Worm (Caenorhabditis elegans) whole organism, mixed stage, embryonic: ENCODE data around the gene ptl-1.

Experiments
- ceh-83 ChIP-seq: fragments of 200-800 bp; sonication (Bioruptor generic); optimal IDR thresholded peaks from 2 replicates; lab custom pipeline; 2018; ENCODE audit warnings: mild to moderate bottlenecking, missing genetic modification characterization, missing compliant biosample characterization
- mep-1 ChIP-seq: fragments of 150-350 bp; optimal IDR thresholded peaks from 2 replicates; lab custom pipeline; 2017; ENCODE audit warnings: missing biosample characterization, missing genetic modification reagents, missing genetic modification characterization, inconsistent platforms
- nhr-76 ChIP-seq: sonication (generic microtip); optimal IDR thresholded peaks from 2 replicates; lab custom pipeline; 2017; ENCODE audit warnings: missing biosample characterization, missing genetic modification characterization

DNA sequence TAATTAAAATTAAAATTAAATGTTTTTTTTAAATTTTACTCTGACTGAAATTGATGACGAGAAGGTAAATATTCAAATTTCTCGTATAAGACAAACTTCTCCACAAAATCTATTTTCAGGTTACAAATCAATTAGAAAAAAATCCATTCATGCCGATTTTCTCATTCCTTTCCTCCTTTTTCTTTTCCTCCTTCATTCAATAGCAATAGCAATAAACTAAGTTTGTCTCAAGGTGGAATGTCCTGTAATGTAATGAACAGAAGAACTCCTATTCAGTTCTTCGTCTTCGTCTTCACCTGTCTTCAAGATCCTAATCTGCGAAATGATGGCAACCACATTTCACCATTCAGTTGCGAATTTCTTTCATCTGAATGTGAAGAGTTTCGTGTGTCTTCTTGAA, 50.9 kb downstream of the ptl-1 start, which contains the start of gene dac-1:
- no peak for TF ChIP-seq mep-1 (tag; lab: Kevin White, UChicago)
- no peak for TF ChIP-seq ceh-83
- TF ChIP-seq nhr-76 (tag; lab: Kevin White, UChicago): no peak
